Fruit fly (Drosophila melanogaster) whole organism, embryonic: Measurements from ENCODE around the gene CG31075.

ENCODE experiments used
- Atf-2 ChIP-seq: fragments of 200-800 bp; sonication (Bioruptor generic); optimal IDR thresholded peaks from 2 replicates; lab custom pipeline; 2016; ENCODE audit warnings: missing biosample characterization, missing genetic modification characterization
- Bdp1 ChIP-seq: fragments of 200-800 bp; sonication (Bioruptor generic); optimal IDR thresholded peaks from 3 replicates; lab custom pipeline; 2016; ENCODE audit warnings: missing biosample characterization, missing genetic modification characterization
- Blimp-1 ChIP-seq: fragments of 200-800 bp; sonication (Bioruptor generic); optimal IDR thresholded peaks from 3 replicates; lab custom pipeline; 2018; ENCODE audit warnings: missing biosample characterization, missing genetic modification characterization, mild to moderate bottlenecking, moderate library complexity, missing genetic modification reagents
- CG10147 ChIP-seq: fragments of 200-800 bp; sonication (Bioruptor generic); optimal IDR thresholded peaks from 2 replicates; lab custom pipeline; 2019; ENCODE audit warnings: missing biosample characterization, mild to moderate bottlenecking, missing genetic modification characterization, moderate library complexity
- CG10267 ChIP-seq: fragments of 200-800 bp; sonication (Bioruptor generic); optimal IDR thresholded peaks from 2 replicates; lab custom pipeline; 2018; ENCODE audit warnings: missing biosample characterization, mild to moderate bottlenecking, missing genetic modification characterization, moderate library complexity
- CG10431 ChIP-seq: fragments of 200-800 bp; sonication (Bioruptor generic); optimal IDR thresholded peaks from 3 replicates; lab custom pipeline; 2018; ENCODE audit warnings: missing biosample characterization, mild to moderate bottlenecking, missing genetic modification characterization
- CG10959 ChIP-seq: fragments of 200-800 bp; sonication (Bioruptor generic); IDR thresholded peaks from 2 replicates; pipeline ENCODE4 v1.3.6; 2022; ENCODE audit warnings: missing biosample characterization, missing genetic modification characterization
- CG12391 ChIP-seq: fragments of 200-800 bp; sonication (Bioruptor generic); optimal IDR thresholded peaks from 3 replicates; lab custom pipeline; 2018; ENCODE audit warnings: missing biosample characterization, mild to moderate bottlenecking, missing genetic modification characterization, moderate library complexity
- CG14014 ChIP-seq: fragments of 200-800 bp; sonication (Bioruptor generic); IDR thresholded peaks from 2 replicates; pipeline ENCODE4 v1.3.6; 2022; ENCODE audit warnings: missing biosample characterization, missing genetic modification characterization
- CG14860 ChIP-seq: fragments of 200-800 bp; sonication (Bioruptor generic); IDR thresholded peaks from 3 replicates; pipeline ENCODE4 v1.3.6; 2022; ENCODE audit warnings: missing biosample characterization, missing genetic modification characterization; ENCODE audit not compliant: partially characterized antibody
- CG1603 ChIP-seq: fragments of 200-800 bp; sonication (Bioruptor generic); optimal IDR thresholded peaks from 2 replicates; lab custom pipeline; 2019; ENCODE audit warnings: missing biosample characterization, mild to moderate bottlenecking, missing genetic modification characterization, moderate library complexity
- CG1647 ChIP-seq: fragments of 200-800 bp; sonication (Bioruptor generic); optimal IDR thresholded peaks from 3 replicates; lab custom pipeline; 2016; ENCODE audit warnings: missing biosample characterization, missing genetic modification characterization
- CG2875 ChIP-seq: fragments of 200-800 bp; sonication (Bioruptor generic); optimal IDR thresholded peaks from 2 replicates; lab custom pipeline; 2017; ENCODE audit warnings: missing biosample characterization, mild to moderate bottlenecking, missing genetic modification characterization, missing genetic modification reagents
- CG32532 ChIP-seq: fragments of 200-800 bp; sonication (Bioruptor generic); IDR thresholded peaks from 2 replicates; pipeline ENCODE4 v1.3.6; 2022; ENCODE audit warnings: missing biosample characterization, missing genetic modification characterization
- CG32767 ChIP-seq: fragments of 200-800 bp; sonication (Bioruptor generic); IDR thresholded peaks from 2 replicates; pipeline ENCODE4 v1.3.6; 2022; ENCODE audit warnings: missing biosample characterization, missing genetic modification characterization
- CG34224 ChIP-seq: fragments of 200-800 bp; sonication (Bioruptor generic); IDR thresholded peaks from 3 replicates; pipeline ENCODE4 v1.3.6; 2022; ENCODE audit warnings: missing biosample characterization, missing genetic modification characterization; ENCODE audit not compliant: partially characterized antibody
- CG6683 ChIP-seq: fragments of 200-800 bp; sonication (Bioruptor generic); optimal IDR thresholded peaks from 2 replicates; lab custom pipeline; 2017; ENCODE audit warnings: missing biosample characterization, mild to moderate bottlenecking, missing genetic modification characterization, missing genetic modification reagents
- CG7357 ChIP-seq: fragments of 200-800 bp; sonication (Bioruptor generic); IDR thresholded peaks from 3 replicates; pipeline ENCODE4 v1.3.6; 2022; ENCODE audit warnings: missing biosample characterization, missing genetic modification characterization
- Dip2 ChIP-seq: fragments of 200-800 bp; sonication (Bioruptor generic); IDR thresholded peaks from 2 replicates; pipeline ENCODE4 v1.3.6; 2022; ENCODE audit warnings: missing biosample characterization, missing genetic modification characterization
- Doc3 ChIP-seq: fragments of 200-800 bp; sonication (Bioruptor generic); IDR thresholded peaks from 3 replicates; pipeline ENCODE4 v1.3.6; 2022; ENCODE audit warnings: missing biosample characterization, missing genetic modification characterization; ENCODE audit not compliant: partially characterized antibody
- E2f2 ChIP-seq: fragments of 200-800 bp; sonication (Bioruptor generic); IDR thresholded peaks from 2 replicates; pipeline ENCODE4 v1.3.6; 2022; ENCODE audit warnings: missing biosample characterization, missing genetic modification characterization
- ERR ChIP-seq: fragments of 200-800 bp; sonication (Bioruptor generic); optimal IDR thresholded peaks from 2 replicates; lab custom pipeline; 2016; ENCODE audit warnings: missing biosample characterization, missing genetic modification characterization
- Mad ChIP-seq: fragments of 200-800 bp; sonication (Bioruptor generic); optimal IDR thresholded peaks from 2 replicates; lab custom pipeline; 2016; ENCODE audit warnings: missing biosample characterization, missing genetic modification characterization
- Med ChIP-seq: fragments of 200-800 bp; sonication (Bioruptor generic); peaks from one replicate; lab custom pipeline; 2016; ENCODE audit warnings: missing biosample characterization, missing genetic modification characterization, mild to moderate bottlenecking, inconsistent platforms, moderate library complexity
- NfI ChIP-seq: fragments of 200-800 bp; sonication (Bioruptor generic); optimal IDR thresholded peaks from 3 replicates; lab custom pipeline; 2018; ENCODE audit warnings: missing biosample characterization, mild to moderate bottlenecking, missing genetic modification characterization, moderate library complexity
- Rfx ChIP-seq: fragments of 200-800 bp; sonication (Bioruptor generic); IDR thresholded peaks from 2 replicates; pipeline ENCODE4 v1.3.6; 2022; ENCODE audit warnings: missing biosample characterization, missing genetic modification characterization
- Sry-β ChIP-seq: fragments of 200-800 bp; sonication (Bioruptor generic); optimal IDR thresholded peaks from 2 replicates; lab custom pipeline; 2018; ENCODE audit warnings: missing biosample characterization, mild to moderate bottlenecking, missing genetic modification characterization, moderate library complexity
- Taf1 ChIP-seq: fragments of 200-800 bp; sonication (Bioruptor generic); IDR thresholded peaks from 2 replicates; pipeline ENCODE4 v1.3.6; 2022; ENCODE audit warnings: missing biosample characterization, missing genetic modification characterization
- Xbp1 ChIP-seq: fragments of 200-800 bp; sonication (Bioruptor generic); optimal IDR thresholded peaks from 3 replicates; lab custom pipeline; 2016; ENCODE audit warnings: missing biosample characterization, mild to moderate bottlenecking, missing genetic modification characterization
- cato ChIP-seq: fragments of 200-800 bp; sonication (Bioruptor generic); optimal IDR thresholded peaks from 2 replicates; lab custom pipeline; 2016; ENCODE audit warnings: missing biosample characterization, missing genetic modification characterization, borderline replicate concordance
- cg ChIP-seq: fragments of 200-800 bp; sonication (Bioruptor generic); optimal IDR thresholded peaks from 3 replicates; lab custom pipeline; 2019; ENCODE audit warnings: missing biosample characterization, mild to moderate bottlenecking, missing genetic modification characterization, moderate library complexity
- gcm2 ChIP-seq: fragments of 200-800 bp; sonication (Bioruptor generic); optimal IDR thresholded peaks from 2 replicates; lab custom pipeline; 2016; ENCODE audit warnings: missing biosample characterization, missing genetic modification characterization
- gt ChIP-seq: fragments of 200-800 bp; sonication (Bioruptor generic); IDR thresholded peaks from 2 replicates; pipeline ENCODE4 v1.3.6; 2022; ENCODE audit warnings: missing biosample characterization, missing genetic modification characterization
- hb ChIP-seq: fragments of 200-800 bp; sonication (Bioruptor generic); IDR thresholded peaks from 3 replicates; pipeline ENCODE4 v1.3.6; 2022; ENCODE audit warnings: missing biosample characterization, missing genetic modification characterization; ENCODE audit not compliant: partially characterized antibody
- insv ChIP-seq, 2 experiments: fragments of 200-800 bp; sonication (Bioruptor generic); optimal IDR thresholded peaks; 3 replicates each; lab custom pipeline; 2016 to 2018; ENCODE audit warnings: missing biosample characterization in 2 of 2, missing genetic modification characterization in 2 of 2
- lab ChIP-seq: fragments of 200-800 bp; sonication (Bioruptor generic); optimal IDR thresholded peaks from 3 replicates; lab custom pipeline; 2017; ENCODE audit warnings: missing biosample characterization, missing genetic modification characterization, mild to moderate bottlenecking, moderate library complexity, missing genetic modification reagents
- lmd ChIP-seq: fragments of 200-800 bp; sonication (Bioruptor generic); IDR thresholded peaks from 2 replicates; pipeline ENCODE4 v1.3.6; 2022; ENCODE audit warnings: missing biosample characterization, missing genetic modification characterization
- mld ChIP-seq: fragments of 200-800 bp; sonication (Bioruptor generic); IDR thresholded peaks from 3 replicates; pipeline ENCODE4 v1.3.6; 2022; ENCODE audit warnings: missing biosample characterization, missing genetic modification characterization; ENCODE audit not compliant: partially characterized antibody
- pan ChIP-seq, 4 experiments: fragments of >200 bp in 3 of 4; fragments of 200-800 bp in 1 of 4; sonication (Bioruptor generic) in 1 of 4; optimal IDR thresholded peaks in 3 of 4; IDR thresholded peaks in 1 of 4; 2 replicates each; pipeline versions ENCODE4 v1.3.6 to Lab custom; 2017 to 2022; ENCODE audit warnings: missing biosample characterization in 2 of 4, missing genetic modification characterization in 2 of 4, mixed read lengths in 1 of 4
- psq ChIP-seq: fragments of 200-800 bp; sonication (Bioruptor generic); optimal IDR thresholded peaks from 2 replicates; lab custom pipeline; 2017; ENCODE audit warnings: missing biosample characterization, missing genetic modification characterization
- ranshi ChIP-seq: fragments of 200-800 bp; sonication (Bioruptor generic); IDR thresholded peaks from 2 replicates; pipeline ENCODE4 v1.3.6; 2022; ENCODE audit warnings: missing biosample characterization, missing genetic modification characterization
- run ChIP-seq: fragments of 200-800 bp; sonication (Bioruptor generic); optimal IDR thresholded peaks from 3 replicates; lab custom pipeline; 2018; ENCODE audit warnings: missing biosample characterization, mild to moderate bottlenecking, missing genetic modification characterization
- sc ChIP-seq, 3 experiments: fragments of >200 bp in 2 of 3; fragments of 200-800 bp in 1 of 3; sonication (Bioruptor generic) in 1 of 3; optimal IDR thresholded peaks; 2 replicates in 2 of 3; 3 replicates in 1 of 3; lab custom pipeline; 2017; ENCODE audit warnings: mild to moderate bottlenecking in 1 of 3, missing biosample characterization in 1 of 3, missing genetic modification characterization in 1 of 3, missing genetic modification reagents in 1 of 3
- shn ChIP-seq: fragments of 200-800 bp; sonication (Bioruptor generic); optimal IDR thresholded peaks from 3 replicates; lab custom pipeline; 2016; ENCODE audit warnings: missing biosample characterization, missing genetic modification characterization
- ttk ChIP-seq: fragments of 200-800 bp; sonication (Bioruptor generic); IDR thresholded peaks from 2 replicates; pipeline ENCODE4 v2.1.2; 2022; ENCODE audit warnings: missing biosample characterization, missing genetic modification characterization
- vnd ChIP-seq: fragments of 200-800 bp; sonication (Bioruptor generic); IDR thresholded peaks from 3 replicates; pipeline ENCODE4 v1.3.6; 2022; ENCODE audit warnings: missing biosample characterization, missing genetic modification characterization; ENCODE audit not compliant: partially characterized antibody
- wdn ChIP-seq: fragments of 200-800 bp; sonication (Bioruptor generic); IDR thresholded peaks from 2 replicates; pipeline ENCODE4 v1.3.6; 2022; ENCODE audit warnings: missing biosample characterization, missing genetic modification characterization
- zf30C ChIP-seq: fragments of 200-800 bp; sonication (Bioruptor generic); optimal IDR thresholded peaks from 3 replicates; lab custom pipeline; 2018; ENCODE audit warnings: missing biosample characterization, mild to moderate bottlenecking, missing genetic modification characterization

The CG31075 gene

DNA sequence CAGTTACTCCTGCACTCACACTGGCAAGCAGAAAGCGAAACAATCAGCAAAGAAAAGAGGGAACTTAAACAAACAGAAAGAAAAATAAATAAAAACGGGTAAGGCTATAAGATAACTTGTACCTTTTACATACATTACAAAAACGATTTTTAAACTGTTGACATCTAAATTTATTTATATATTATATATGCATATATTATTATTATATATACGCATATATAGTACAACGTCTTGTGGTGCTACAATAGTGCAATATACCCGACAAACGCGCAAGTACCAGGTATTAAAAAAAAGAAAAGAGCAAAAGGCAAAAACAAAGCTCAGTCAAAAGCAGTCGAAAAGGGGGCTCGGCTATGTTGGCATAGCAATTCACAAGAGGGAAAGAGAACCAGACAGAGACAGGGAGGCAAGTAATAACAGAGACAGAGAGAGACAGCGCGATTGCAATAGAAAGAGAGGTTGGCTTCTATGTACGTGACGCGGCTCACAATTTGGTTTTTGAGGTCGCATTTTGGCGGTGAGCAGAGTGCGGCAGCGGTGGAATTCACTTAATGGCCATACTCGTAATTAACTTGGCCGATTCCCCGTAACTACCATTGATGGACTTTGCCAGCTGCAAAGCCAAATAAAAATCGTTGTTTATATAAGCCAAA lies 34.2 kb downstream of the CG31075 start (continued):
- TF ChIP-seq ttk (GFP tag; lab: Robert Waterston, UW) = peak; percentile 89
- peak; percentile 83 for TF ChIP-seq Blimp-1
- TF ChIP-seq insv (GFP tag; optimal IDR thresholded peaks at IDR 0.05; lab: Kevin White, UChicago) = no peak
- TF ChIP-seq CG10431 (GFP tag; lab: Kevin White, UChicago) = peak; percentile 6
- TF ChIP-seq NfI (GFP tag; lab: Kevin White, UChicago) = peak; percentile 66
- TF ChIP-seq CG32532 (GFP tag; lab: Robert Waterston, UW) = peak; percentile 68
- no peak for TF ChIP-seq hb (GFP tag; lab: Robert Waterston, UW)
- peak; percentile 3 for TF ChIP-seq cg (GFP tag; lab: Kevin White, UChicago)
- TF ChIP-seq ERR (GFP tag; lab: Kevin White, UChicago) = no peak
- TF ChIP-seq Bdp1 = no peak
- TF ChIP-seq Xbp1 (GFP tag; lab: Kevin White, UChicago) = peak; percentile 74
- peak; percentile 76 for TF ChIP-seq ranshi (GFP tag; lab: Robert Waterston, UW)
- TF ChIP-seq psq = peak; percentile 89
- peak; percentile 72 for TF ChIP-seq CG2875 (GFP tag; lab: Kevin White, UChicago)
- TF ChIP-seq Doc3 (GFP tag; lab: Robert Waterston, UW) = no peak
- TF ChIP-seq pan (optimal IDR thresholded peaks at IDR 0.05; lab: Kevin White, UChicago) = no peak
- TF ChIP-seq pan (GFP tag; optimal IDR thresholded peaks at IDR 0.05 in 1 of 2, IDR thresholded peaks at IDR 0.05 in 1 of 2) = peak in 1 of 2 experiments; percentile 87
- peak; percentile 31; the same call in 1 of the 3 replicates for TF ChIP-seq CG7357 (GFP tag; lab: Robert Waterston, UW)
- no peak for TF ChIP-seq Taf1 (GFP tag; lab: Robert Waterston, UW)
- peak; percentile 50 for TF ChIP-seq CG10147
- TF ChIP-seq wdn (GFP tag; lab: Robert Waterston, UW) = peak; percentile 69
- peak; percentile 52; the same call in 1 of the 2 replicates for TF ChIP-seq gt (GFP tag; lab: Robert Waterston, UW)
- no peak for TF ChIP-seq sc (optimal IDR thresholded peaks at IDR 0.05; lab: Kevin White, UChicago)
- TF ChIP-seq sc (GFP tag; optimal IDR thresholded peaks at IDR 0.05; lab: Kevin White, UChicago) = peak; percentile 32
- no peak for TF ChIP-seq cato
- no peak for TF ChIP-seq CG14860 (GFP tag; lab: Robert Waterston, UW)
- TF ChIP-seq lab (GFP tag; lab: Kevin White, UChicago) = peak; percentile 85
- TF ChIP-seq Rfx (GFP tag; lab: Robert Waterston, UW) = peak; percentile 74
- TF ChIP-seq E2f2 = peak; percentile 62
- no peak for TF ChIP-seq vnd (GFP tag; lab: Robert Waterston, UW)
- peak; percentile 73 for TF ChIP-seq CG10267 (tag; lab: Kevin White, UChicago)
- peak; percentile 7 for TF ChIP-seq CG1647 (GFP tag; lab: Kevin White, UChicago)
- peak; percentile 64 for TF ChIP-seq run (tag; lab: Kevin White, UChicago)
- peak; percentile 85 for TF ChIP-seq CG12391 (tag; lab: Kevin White, UChicago)
- TF ChIP-seq CG10959 (GFP tag; lab: Robert Waterston, UW) = peak; percentile 26; the same call in 1 of the 2 replicates
- TF ChIP-seq Atf-2 (GFP tag; lab: Kevin White, UChicago) = no peak
- TF ChIP-seq CG6683 (GFP tag; lab: Kevin White, UChicago) = peak; percentile 44
- peak; percentile 78 for TF ChIP-seq lmd
- no peak for TF ChIP-seq Mad (GFP tag; lab: Kevin White, UChicago)
- TF ChIP-seq CG34224 = no peak
- peak; percentile 81 for TF ChIP-seq Med (GFP tag; lab: Kevin White, UChicago)
- no peak for TF ChIP-seq CG1603 (tag; lab: Kevin White, UChicago)
- TF ChIP-seq CG32767 (GFP tag; lab: Robert Waterston, UW) = peak; percentile 53; the same call in 1 of the 2 replicates
- TF ChIP-seq Sry-β = no peak
- TF ChIP-seq zf30C (GFP tag; lab: Kevin White, UChicago) = no peak
- TF ChIP-seq mld = no peak
- no peak for TF ChIP-seq gcm2 (GFP tag; lab: Kevin White, UChicago)
- no peak for TF ChIP-seq Dip2
- TF ChIP-seq shn = no peak
- TF ChIP-seq CG14014 = peak; percentile 50
